Worm (Caenorhabditis elegans) whole organism, young adult: ENCODE results near the gene aars-1.

ENCODE experiments used
- C17E4.6 ChIP-seq: fragments of 200-800 bp; sonication (Bioruptor generic); IDR thresholded peaks from 2 replicates; pipeline ENCODE4 v1.3.6; 2022; ENCODE audit warnings: missing genetic modification reagents, missing genetic modification characterization, missing compliant biosample characterization
- F39B2.1 ChIP-seq: fragments of 200-800 bp; sonication (Bioruptor generic); IDR thresholded peaks from 2 replicates; pipeline ENCODE4 v1.3.6; 2022; ENCODE audit warnings: missing genetic modification reagents, missing genetic modification characterization, missing compliant biosample characterization
- K12H6.12 ChIP-seq: fragments of 200-800 bp; sonication (Bioruptor generic); optimal IDR thresholded peaks from 2 replicates; lab custom pipeline; 2018; ENCODE audit warnings: mild to moderate bottlenecking, missing genetic modification characterization, missing compliant biosample characterization
- Y56A3A.18 ChIP-seq: fragments of 200-800 bp; sonication (Bioruptor generic); IDR thresholded peaks from 2 replicates; pipeline ENCODE4 v1.3.6; 2022; ENCODE audit warnings: missing genetic modification reagents, missing genetic modification characterization, missing compliant biosample characterization
- Y67H2A.10 ChIP-seq: fragments of 200-800 bp; sonication (Bioruptor generic); conservative IDR thresholded peaks from 2 replicates; pipeline ENCODE4 v1.3.6; 2022; ENCODE audit warnings: missing genetic modification reagents, missing genetic modification characterization, missing compliant biosample characterization
- Y95B8A.8 ChIP-seq: fragments of 200-800 bp; sonication (Bioruptor generic); IDR thresholded peaks from 2 replicates; pipeline ENCODE4 v1.3.6; 2022; ENCODE audit warnings: missing genetic modification reagents, missing genetic modification characterization, missing compliant biosample characterization
- aptf-2 ChIP-seq: fragments of 200-800 bp; sonication (Bioruptor generic); conservative IDR thresholded peaks from 2 replicates; pipeline ENCODE4 v1.3.6; 2022; ENCODE audit warnings: missing genetic modification reagents, missing genetic modification characterization, missing compliant biosample characterization
- atf-7 ChIP-seq: sonication (generic microtip); optimal IDR thresholded peaks from 2 replicates; lab custom pipeline; 2017; ENCODE audit warnings: mild to moderate bottlenecking, missing genetic modification characterization, missing compliant biosample characterization
- attf-5 ChIP-seq: fragments of 200-800 bp; sonication (Bioruptor generic); optimal IDR thresholded peaks from 2 replicates; lab custom pipeline; 2018; ENCODE audit warnings: mild to moderate bottlenecking, missing genetic modification characterization, missing compliant biosample characterization
- cebp-1 ChIP-seq, 2 experiments: fragments of 200-800 bp in 1 of 2; sonication (Bioruptor generic) in 1 of 2; sonication (generic microtip) in 1 of 2; IDR thresholded peaks in 1 of 2; optimal IDR thresholded peaks in 1 of 2; 2 replicates each; pipeline versions ENCODE4 v1.3.6 to Lab custom; 2017 to 2022; ENCODE audit warnings: missing compliant biosample characterization in 2 of 2, missing genetic modification characterization in 2 of 2, mild to moderate bottlenecking in 1 of 2, missing genetic modification reagents in 1 of 2, moderate library complexity in 1 of 2
- ceh-40 ChIP-seq: fragments of 200-800 bp; sonication (Bioruptor generic); IDR thresholded peaks from 2 replicates; pipeline ENCODE4 v1.3.6; 2022; ENCODE audit warnings: missing genetic modification characterization, missing compliant biosample characterization
- ceh-79 ChIP-seq: sonication (generic microtip); optimal IDR thresholded peaks from 2 replicates; lab custom pipeline; 2017; ENCODE audit warnings: mild to moderate bottlenecking, missing genetic modification characterization, missing compliant biosample characterization
- dox-1 ChIP-seq: fragments of 200-800 bp; sonication (Bioruptor generic); IDR thresholded peaks from 2 replicates; pipeline ENCODE4 v1.3.6; 2022; ENCODE audit warnings: missing genetic modification reagents, missing genetic modification characterization, missing compliant biosample characterization
- egrh-3 ChIP-seq: fragments of 200-800 bp; sonication (Bioruptor generic); IDR thresholded peaks from 2 replicates; pipeline ENCODE4 v1.3.6; 2022; ENCODE audit warnings: missing genetic modification reagents, missing genetic modification characterization, missing compliant biosample characterization
- ekl-4 ChIP-seq: fragments of 200-800 bp; sonication (Bioruptor generic); IDR thresholded peaks from 2 replicates; pipeline ENCODE4 v1.3.6; 2022; ENCODE audit warnings: missing genetic modification reagents, missing genetic modification characterization, missing compliant biosample characterization
- hlh-12 ChIP-seq: sonication (generic microtip); optimal IDR thresholded peaks from 2 replicates; lab custom pipeline; 2016; ENCODE audit warnings: missing genetic modification characterization, missing compliant biosample characterization
- hsf-1 ChIP-seq: fragments of 200-800 bp; sonication (Bioruptor generic); IDR thresholded peaks from 2 replicates; pipeline ENCODE4 v1.3.6; 2022; ENCODE audit warnings: missing genetic modification reagents, missing genetic modification characterization, missing compliant biosample characterization
- let-607 ChIP-seq, 2 experiments: fragments of 200-800 bp in 1 of 2; sonication (Bioruptor generic) in 1 of 2; sonication (generic microtip) in 1 of 2; optimal IDR thresholded peaks; 2 replicates each; lab custom pipeline; 2016 to 2018; ENCODE audit warnings: mild to moderate bottlenecking in 2 of 2, missing compliant biosample characterization in 2 of 2, missing genetic modification characterization in 2 of 2, moderate library complexity in 2 of 2, missing genotype in 1 of 2
- lin-26 ChIP-seq: fragments of 200-800 bp; sonication (Bioruptor generic); IDR thresholded peaks from 2 replicates; pipeline ENCODE4 v1.3.6; 2022; ENCODE audit warnings: missing genetic modification reagents, missing genetic modification characterization, missing compliant biosample characterization
- lin-40 ChIP-seq: sonication (generic microtip); optimal IDR thresholded peaks from 2 replicates; lab custom pipeline; 2016; ENCODE audit warnings: missing genetic modification characterization, mild to moderate bottlenecking, missing compliant biosample characterization, missing genotype, missing genetic modification reagents
- madf-6 ChIP-seq: fragments of 200-800 bp; sonication (Bioruptor generic); IDR thresholded peaks from 2 replicates; pipeline ENCODE4 v1.3.6; 2022; ENCODE audit warnings: missing genetic modification reagents, missing genetic modification characterization, missing compliant biosample characterization
- nhr-80 ChIP-seq: sonication (generic microtip); optimal IDR thresholded peaks from 2 replicates; lab custom pipeline; 2016; ENCODE audit warnings: missing genetic modification characterization, missing compliant biosample characterization
- pbrm-1 ChIP-seq: fragments of 200-800 bp; sonication (Bioruptor generic); IDR thresholded peaks from 2 replicates; pipeline ENCODE4 v1.3.6; 2022; ENCODE audit warnings: missing genetic modification reagents, missing genetic modification characterization, missing compliant biosample characterization
- sdz-38 ChIP-seq: sonication (generic microtip); optimal IDR thresholded peaks from 2 replicates; lab custom pipeline; 2016; ENCODE audit warnings: missing genotype, missing genetic modification characterization, missing compliant biosample characterization
- snpc-1.3 ChIP-seq: sonication (generic microtip); optimal IDR thresholded peaks from 2 replicates; lab custom pipeline; 2017; ENCODE audit warnings: missing genetic modification characterization, mild to moderate bottlenecking, missing compliant biosample characterization, antibody characterized with exemption, moderate library complexity, missing genotype, missing genetic modification reagents; ENCODE audit not compliant: insufficient read depth
- unc-130 ChIP-seq: sonication (generic microtip); optimal IDR thresholded peaks from 2 replicates; lab custom pipeline; 2016; ENCODE audit warnings: missing genetic modification reagents, missing genetic modification characterization, missing compliant biosample characterization
- ztf-18 ChIP-seq: sonication (generic microtip); optimal IDR thresholded peaks from 2 replicates; lab custom pipeline; 2016; ENCODE audit warnings: missing genotype, mild to moderate bottlenecking, missing genetic modification characterization, missing compliant biosample characterization
- ztf-22 ChIP-seq: fragments of 200-800 bp; sonication (Bioruptor generic); optimal IDR thresholded peaks from 2 replicates; lab custom pipeline; 2018; ENCODE audit warnings: mild to moderate bottlenecking, missing genetic modification characterization, moderate library complexity, missing compliant biosample characterization
- ztf-26 ChIP-seq: sonication (generic microtip); optimal IDR thresholded peaks from 2 replicates; lab custom pipeline; 2017; ENCODE audit warnings: missing genetic modification characterization, missing compliant biosample characterization

aars-1 gene

DNA sequence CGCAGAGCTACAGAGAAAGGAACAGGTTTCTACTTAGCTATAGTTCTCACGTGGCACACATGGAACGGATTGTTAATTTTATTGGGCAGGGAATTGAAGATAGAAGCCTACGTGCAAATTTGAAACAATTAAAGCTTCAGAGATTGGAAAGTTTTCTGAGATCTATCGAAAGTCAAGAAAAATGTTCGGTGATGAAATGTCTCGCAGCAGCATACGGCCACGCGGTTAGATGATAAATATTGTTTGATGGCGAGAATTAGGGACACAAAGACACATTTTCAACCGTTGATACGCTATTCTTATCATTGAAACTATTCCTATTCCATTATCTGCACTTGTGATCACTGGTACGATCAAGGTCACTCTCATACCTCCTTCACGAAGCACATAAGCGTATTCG is 8.2 kb upstream of the aars-1 start (continued):
- TF ChIP-seq lin-26 (GFP tag; lab: Robert Waterston, UW) = 0 out of 2 replicates have a peak, but pooled peaks have one; percentile 17
- TF ChIP-seq attf-5 (GFP tag; lab: Kevin White, UChicago) = peak; percentile 55
- TF ChIP-seq lin-40 = peak; percentile 21
- no peak for TF ChIP-seq Y56A3A.18 (GFP tag; lab: Robert Waterston, UW)
- TF ChIP-seq cebp-1 (GFP tag; IDR thresholded peaks at IDR 0.05; lab: Robert Waterston, UW) = peak; percentile 58; the same call in 1 of the 2 replicates
- TF ChIP-seq cebp-1 (tag; optimal IDR thresholded peaks at IDR 0.05; lab: Kevin White, UChicago) = peak; percentile 80
- 0 out of 2 replicates have a peak, but pooled peaks have one; percentile 40 for TF ChIP-seq dox-1
- TF ChIP-seq hsf-1 (GFP tag; lab: Robert Waterston, UW) = no peak

DNA sequence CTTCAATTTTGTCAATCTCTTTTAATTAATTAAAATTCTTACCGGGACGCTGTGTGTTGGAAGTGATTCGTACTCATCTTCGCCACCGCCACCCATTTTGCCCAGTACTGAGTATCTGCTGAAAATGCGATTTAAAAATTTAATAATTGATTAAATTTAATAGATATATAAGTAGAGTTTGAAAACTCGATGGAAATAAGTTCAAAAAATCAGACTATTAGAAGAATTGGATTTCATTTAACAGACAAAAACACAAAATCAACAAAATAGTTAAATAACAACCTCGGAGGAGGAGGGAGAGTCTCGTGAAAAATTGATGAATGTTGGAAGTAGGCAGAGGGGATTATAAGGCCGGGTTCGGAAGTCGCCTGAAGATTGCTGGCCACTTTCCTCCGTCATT is 7.6 kb upstream of the aars-1 start, which contains the start of gene mfn-1:
Gene mfn-1 (minus strand): TSS at position 101 of the 400 bp plus-strand sequence.
- TF ChIP-seq Y67H2A.10 (no peak), unc-130 (GFP tag; lab: Kevin White, UChicago) (no peak), C17E4.6 (GFP tag; lab: Robert Waterston, UW) (no peak), aptf-2 (GFP tag; lab: Robert Waterston, UW) (no peak), ztf-22 (GFP tag; lab: Kevin White, UChicago) (no peak), K12H6.12 (tag; lab: Kevin White, UChicago) (no peak), let-607 (tag; optimal IDR thresholded peaks at IDR 0.05; lab: Kevin White, UChicago) (no peak), hlh-12 (no peak)

ce11 chrII:11469574-11470108 is 5.3 kb upstream of the aars-1 start, which contains the start of gene cisd-1:
Gene cisd-1, minus strand, starts transcription at chrII:11469624.
- TF ChIP-seq sdz-38 (tag; lab: Kevin White, UChicago) = no peak
- peak; percentile 32 for TF ChIP-seq atf-7
- TF ChIP-seq ceh-79 (tag; lab: Kevin White, UChicago) = no peak
- 0 out of 2 replicates have a peak, but pooled peaks have one; percentile 32 for TF ChIP-seq ekl-4
- TF ChIP-seq cebp-1 (GFP tag; IDR thresholded peaks at IDR 0.05; lab: Robert Waterston, UW) = peak; percentile 25; the same call in 1 of the 2 replicates
- peak; percentile 59 for TF ChIP-seq cebp-1 (tag; optimal IDR thresholded peaks at IDR 0.05; lab: Kevin White, UChicago)
- 0 out of 2 replicates have a peak, but pooled peaks have one; percentile 30 for TF ChIP-seq pbrm-1 (GFP tag; lab: Robert Waterston, UW)
- peak; percentile 5 for TF ChIP-seq ztf-18 (tag; lab: Kevin White, UChicago)
- TF ChIP-seq snpc-1.3 = no peak
- TF ChIP-seq nhr-80 (tag; lab: Kevin White, UChicago) = peak; percentile 61
- no peak for TF ChIP-seq egrh-3 (GFP tag; lab: Robert Waterston, UW)
- TF ChIP-seq F39B2.1 (GFP tag; lab: Robert Waterston, UW) = no peak
- TF ChIP-seq madf-6 (GFP tag; lab: Robert Waterston, UW) = 0 out of 2 replicates have a peak, but pooled peaks have one; percentile 16
- TF ChIP-seq, all 124 proteins: peak for 7

ce11 chrII:11467541-11467940 is 3.2 kb upstream of the aars-1 start, which contains the start of gene klp-17:
Gene klp-17, minus strand, starts transcription at chrII:11467641.
- TF ChIP-seq atf-7 (no peak), ztf-26 (tag; lab: Kevin White, UChicago) (no peak), ceh-40 (GFP tag; lab: Robert Waterston, UW) (no peak), hsf-1 (GFP tag; lab: Robert Waterston, UW) (no peak), Y95B8A.8 (GFP tag; lab: Robert Waterston, UW) (no peak)

- no peak for TF ChIP-seq lin-40
These were observed 398 bp downstream of the aars-1 start for ce11 chrII:11463899-11464298.
